Fruit fly (Drosophila melanogaster) whole organism, embryonic: ENCODE data around the gene Syx18.

Experiments used
- C15 ChIP-seq: fragments of 200-800 bp; sonication (Bioruptor generic); IDR thresholded peaks from 3 replicates; pipeline ENCODE4 v1.3.6; 2022; ENCODE audit warnings: missing biosample characterization, missing genetic modification characterization
- CG10654 ChIP-seq: fragments of 200-800 bp; sonication (Bioruptor generic); optimal IDR thresholded peaks from 2 replicates; lab custom pipeline; 2016; ENCODE audit warnings: missing biosample characterization, missing genetic modification characterization
- CG11247 ChIP-seq: fragments of 200-800 bp; sonication (Bioruptor generic); IDR thresholded peaks from 2 replicates; pipeline ENCODE4 v1.3.6; 2022; ENCODE audit warnings: missing biosample characterization, missing genetic modification characterization
- CG11398 ChIP-seq: fragments of 200-800 bp; sonication (Bioruptor generic); optimal IDR thresholded peaks from 2 replicates; lab custom pipeline; 2016; ENCODE audit warnings: missing biosample characterization, missing genetic modification characterization
- CG12299 ChIP-seq: fragments of 200-800 bp; sonication (Bioruptor generic); optimal IDR thresholded peaks from 2 replicates; lab custom pipeline; 2018; ENCODE audit warnings: missing biosample characterization, mild to moderate bottlenecking, missing genetic modification characterization
- CG15073 ChIP-seq: fragments of 200-800 bp; sonication (Bioruptor generic); optimal IDR thresholded peaks from 2 replicates; lab custom pipeline; 2016; ENCODE audit warnings: missing biosample characterization, missing genetic modification characterization
- CG17385 ChIP-seq: fragments of 200-800 bp; sonication (Bioruptor generic); optimal IDR thresholded peaks from 3 replicates; lab custom pipeline; 2018; ENCODE audit warnings: missing biosample characterization, mild to moderate bottlenecking, missing genetic modification characterization
- CG17802 ChIP-seq: fragments of 200-800 bp; sonication (Bioruptor generic); optimal IDR thresholded peaks from 2 replicates; lab custom pipeline; 2018; ENCODE audit warnings: missing biosample characterization, mild to moderate bottlenecking, missing genetic modification characterization, moderate library complexity
- CG18599 ChIP-seq: fragments of 200-800 bp; sonication (Bioruptor generic); optimal IDR thresholded peaks from 3 replicates; lab custom pipeline; 2017; ENCODE audit warnings: missing biosample characterization, missing genetic modification characterization, mild to moderate bottlenecking, moderate library complexity, missing genetic modification reagents
- CG18764 ChIP-seq: fragments of 200-800 bp; sonication (Bioruptor generic); optimal IDR thresholded peaks from 3 replicates; lab custom pipeline; 2016; ENCODE audit warnings: missing biosample characterization, missing genetic modification characterization
- CG2875 ChIP-seq: fragments of 200-800 bp; sonication (Bioruptor generic); optimal IDR thresholded peaks from 2 replicates; lab custom pipeline; 2017; ENCODE audit warnings: missing biosample characterization, mild to moderate bottlenecking, missing genetic modification characterization, missing genetic modification reagents
- CG30020 ChIP-seq: fragments of 200-800 bp; optimal IDR thresholded peaks from 2 replicates; lab custom pipeline; 2019; ENCODE audit warnings: missing biosample characterization, mild to moderate bottlenecking, missing genetic modification characterization, moderate library complexity
- CG31441 ChIP-seq: fragments of 200-800 bp; sonication (Bioruptor generic); IDR thresholded peaks from 2 replicates; pipeline ENCODE4 v1.3.6; 2022; ENCODE audit warnings: missing biosample characterization, missing genetic modification characterization
- CG33557 ChIP-seq: fragments of 200-800 bp; sonication (Bioruptor generic); optimal IDR thresholded peaks from 2 replicates; lab custom pipeline; 2019; ENCODE audit warnings: missing biosample characterization, mild to moderate bottlenecking, missing genetic modification characterization, moderate library complexity
- CG34376 ChIP-seq: fragments of 200-800 bp; sonication (Bioruptor generic); optimal IDR thresholded peaks from 2 replicates; lab custom pipeline; 2018; ENCODE audit warnings: missing biosample characterization, mild to moderate bottlenecking, missing genetic modification characterization
- CG3838 ChIP-seq: fragments of 200-800 bp; sonication (Bioruptor generic); optimal IDR thresholded peaks from 3 replicates; lab custom pipeline; 2016; ENCODE audit warnings: missing biosample characterization, missing genetic modification characterization
- CG4617 ChIP-seq: fragments of 200-800 bp; sonication (Bioruptor generic); optimal IDR thresholded peaks from 3 replicates; lab custom pipeline; 2016; ENCODE audit warnings: missing biosample characterization, missing genetic modification characterization, borderline replicate concordance
- CG5180 ChIP-seq: fragments of 200-800 bp; sonication (Bioruptor generic); optimal IDR thresholded peaks from 3 replicates; lab custom pipeline; 2017; ENCODE audit warnings: missing biosample characterization, missing genetic modification characterization, mild to moderate bottlenecking, moderate library complexity, missing genetic modification reagents
- CG8089 ChIP-seq: fragments of 200-800 bp; sonication (Bioruptor generic); optimal IDR thresholded peaks from 3 replicates; lab custom pipeline; 2016; ENCODE audit warnings: missing biosample characterization, missing genetic modification characterization
- CG8290 ChIP-seq, 3 experiments: fragments of 200-800 bp; sonication (Bioruptor generic); optimal IDR thresholded peaks; 2 replicates each; lab custom pipeline; 2016 to 2019; ENCODE audit warnings: missing biosample characterization in 3 of 3, missing genetic modification characterization in 3 of 3, mild to moderate bottlenecking in 2 of 3, moderate library complexity in 1 of 3
- CG8924 ChIP-seq: fragments of 200-800 bp; optimal IDR thresholded peaks from 3 replicates; lab custom pipeline; 2019; ENCODE audit warnings: missing biosample characterization, mild to moderate bottlenecking, missing genetic modification characterization, moderate library complexity
- CG8944 ChIP-seq: fragments of 200-800 bp; sonication (Bioruptor generic); optimal IDR thresholded peaks from 3 replicates; lab custom pipeline; 2016; ENCODE audit warnings: missing biosample characterization, missing genetic modification characterization
- CG9932 ChIP-seq: fragments of 200-800 bp; sonication (Bioruptor generic); IDR thresholded peaks from 2 replicates; pipeline ENCODE4 v1.3.6; 2022; ENCODE audit warnings: missing biosample characterization, missing genetic modification characterization
- CrebB ChIP-seq: fragments of 200-800 bp; sonication (Bioruptor generic); optimal IDR thresholded peaks from 3 replicates; lab custom pipeline; 2018; ENCODE audit warnings: missing biosample characterization, mild to moderate bottlenecking, missing genetic modification characterization
- Doc2 ChIP-seq: fragments of 200-800 bp; sonication (Bioruptor generic); IDR thresholded peaks from 2 replicates; pipeline ENCODE4 v1.3.6; 2022; ENCODE audit warnings: missing biosample characterization, missing genetic modification characterization
- Fer3 ChIP-seq: fragments of 200-800 bp; sonication (Bioruptor generic); optimal IDR thresholded peaks from 2 replicates; lab custom pipeline; 2018; ENCODE audit warnings: missing biosample characterization, mild to moderate bottlenecking, missing genetic modification characterization, moderate library complexity
- Hand ChIP-seq: fragments of 200-800 bp; sonication (Bioruptor generic); optimal IDR thresholded peaks from 2 replicates; lab custom pipeline; 2017; ENCODE audit warnings: mild to moderate bottlenecking, missing biosample characterization, missing genetic modification reagents, missing genetic modification characterization
- Hmr ChIP-seq: fragments of 200-800 bp; sonication (Bioruptor generic); optimal IDR thresholded peaks from 3 replicates; lab custom pipeline; 2017; ENCODE audit warnings: mild to moderate bottlenecking, missing biosample characterization, missing genetic modification reagents, missing genetic modification characterization
- Lpt ChIP-seq: fragments of >200 bp; optimal IDR thresholded peaks from 2 replicates; lab custom pipeline; 2018; ENCODE audit warnings: missing biosample characterization, missing genetic modification characterization
- Mad ChIP-seq: fragments of 200-800 bp; sonication (Bioruptor generic); optimal IDR thresholded peaks from 2 replicates; lab custom pipeline; 2016; ENCODE audit warnings: missing biosample characterization, missing genetic modification characterization
- Myb ChIP-seq: fragments of 200-800 bp; sonication (Bioruptor generic); optimal IDR thresholded peaks from 2 replicates; lab custom pipeline; 2016; ENCODE audit warnings: missing biosample characterization, missing genetic modification characterization
- Pdp1 ChIP-seq, 2 experiments: fragments of 200-800 bp; sonication (Bioruptor generic); optimal IDR thresholded peaks; 3 replicates each; lab custom pipeline; 2016; ENCODE audit warnings: missing biosample characterization in 2 of 2, missing genetic modification characterization in 2 of 2, mild to moderate bottlenecking in 1 of 2, moderate library complexity in 1 of 2
- Spps ChIP-seq: fragments of 200-800 bp; sonication (Bioruptor generic); optimal IDR thresholded peaks from 2 replicates; lab custom pipeline; 2018; ENCODE audit warnings: missing biosample characterization, mild to moderate bottlenecking, missing genetic modification characterization
- Sry-β ChIP-seq: fragments of 200-800 bp; sonication (Bioruptor generic); optimal IDR thresholded peaks from 2 replicates; lab custom pipeline; 2018; ENCODE audit warnings: missing biosample characterization, mild to moderate bottlenecking, missing genetic modification characterization, moderate library complexity
- Sry-δ ChIP-seq: fragments of 200-800 bp; sonication (Bioruptor generic); optimal IDR thresholded peaks from 2 replicates; lab custom pipeline; 2016; ENCODE audit warnings: missing biosample characterization, missing genetic modification characterization
- Xrp1 ChIP-seq: fragments of 200-800 bp; sonication (Bioruptor generic); IDR thresholded peaks from 2 replicates; pipeline ENCODE4 v1.3.6; 2022; ENCODE audit warnings: missing biosample characterization, missing genetic modification characterization
- YL-1 ChIP-seq: fragments of 200-800 bp; sonication (Bioruptor generic); optimal IDR thresholded peaks from 3 replicates; lab custom pipeline; 2017; ENCODE audit warnings: missing biosample characterization, mild to moderate bottlenecking, missing genetic modification characterization
- abd-A ChIP-seq: fragments of 200-800 bp; sonication (Bioruptor generic); optimal IDR thresholded peaks from 3 replicates; lab custom pipeline; 2019; ENCODE audit warnings: missing biosample characterization, mild to moderate bottlenecking, missing genetic modification characterization, moderate library complexity
- chn ChIP-seq: fragments of 200-800 bp; sonication (Bioruptor generic); optimal IDR thresholded peaks from 2 replicates; lab custom pipeline; 2016; ENCODE audit warnings: missing biosample characterization, missing genetic modification characterization
- cwo ChIP-seq: fragments of 200-800 bp; sonication (Bioruptor generic); optimal IDR thresholded peaks from 3 replicates; lab custom pipeline; 2017; ENCODE audit warnings: missing biosample characterization, missing genetic modification characterization, mild to moderate bottlenecking, moderate library complexity, missing genetic modification reagents
- dati ChIP-seq: fragments of 200-800 bp; sonication (Bioruptor generic); IDR thresholded peaks from 2 replicates; pipeline ENCODE4 v1.3.6; 2022; ENCODE audit warnings: missing biosample characterization, missing genetic modification characterization
- exex ChIP-seq: fragments of 200-800 bp; sonication (Bioruptor generic); optimal IDR thresholded peaks from 4 replicates; lab custom pipeline; 2018; ENCODE audit warnings: missing biosample characterization, mild to moderate bottlenecking, missing genetic modification characterization, moderate library complexity
- fd64A ChIP-seq: fragments of 200-800 bp; sonication (Bioruptor generic); optimal IDR thresholded peaks from 3 replicates; lab custom pipeline; 2018; ENCODE audit warnings: missing biosample characterization, mild to moderate bottlenecking, missing genetic modification characterization
- inv ChIP-seq: fragments of 200-800 bp; sonication (Bioruptor generic); IDR thresholded peaks from 2 replicates; pipeline ENCODE4 v1.3.6; 2022; ENCODE audit warnings: missing biosample characterization, missing genetic modification characterization; ENCODE audit not compliant: partially characterized antibody
- lilli ChIP-seq: fragments of 200-800 bp; sonication (Bioruptor generic); optimal IDR thresholded peaks from 3 replicates; lab custom pipeline; 2016; ENCODE audit warnings: missing biosample characterization, missing genetic modification characterization
- lov ChIP-seq, 2 experiments: fragments of 200-800 bp in 1 of 2; fragments of >200 bp in 1 of 2; sonication (Bioruptor generic) in 1 of 2; IDR thresholded peaks in 1 of 2; optimal IDR thresholded peaks in 1 of 2; 2 replicates in 1 of 2; 3 replicates in 1 of 2; pipeline versions ENCODE4 v1.3.6 to Lab custom; 2017 to 2022; ENCODE audit warnings: missing biosample characterization in 1 of 2, missing genetic modification characterization in 1 of 2
- tap ChIP-seq: fragments of 200-800 bp; optimal IDR thresholded peaks from 3 replicates; lab custom pipeline; 2019; ENCODE audit warnings: missing biosample characterization, mild to moderate bottlenecking, missing genetic modification characterization, moderate library complexity
- tin ChIP-seq: fragments of 200-800 bp; sonication (Bioruptor generic); optimal IDR thresholded peaks from 3 replicates; lab custom pipeline; 2016; ENCODE audit warnings: missing biosample characterization, missing genetic modification characterization
- zfh2 ChIP-seq: fragments of 200-800 bp; sonication (Bioruptor generic); optimal IDR thresholded peaks from 2 replicates; lab custom pipeline; 2016; ENCODE audit warnings: missing biosample characterization, missing genetic modification characterization

Gene Syx18

dm6 chr3R:24654770-24655322 is 29.5 kb upstream of the Syx18 start, which contains the start of the genes CG31125 and CG6695 (continued):
- TF ChIP-seq CG8290 (GFP tag; optimal IDR thresholded peaks at IDR 0.05; lab: Kevin White, UChicago) (no peak), CG8290 (tag; optimal IDR thresholded peaks at IDR 0.05; lab: Kevin White, UChicago) (no peak), CrebB (peak; percentile 23), Sry-β (GFP tag; lab: Kevin White, UChicago) (no peak), Doc2 (GFP tag; lab: Robert Waterston, UW) (no peak), chn (peak; percentile 72), Hand (no peak), CG2875 (GFP tag; lab: Kevin White, UChicago) (no peak), cwo (no peak), CG11247 (GFP tag; lab: Robert Waterston, UW) (0 out of 2 replicates have a peak, but pooled peaks have one; percentile 23), Xrp1 (GFP tag; lab: Robert Waterston, UW) (peak; percentile 33; the same call in 1 of the 2 replicates), CG33557 (GFP tag; lab: Kevin White, UChicago) (no peak), lilli (GFP tag; lab: Kevin White, UChicago) (peak; percentile 82), CG18764 (GFP tag; lab: Kevin White, UChicago) (no peak), CG15073 (GFP tag; lab: Kevin White, UChicago) (no peak), tin (GFP tag; lab: Kevin White, UChicago) (peak; percentile 58), CG8089 (GFP tag; lab: Kevin White, UChicago) (no peak), CG3838 (GFP tag; lab: Kevin White, UChicago) (no peak), dati (GFP tag; lab: Robert Waterston, UW) (no peak), YL-1 (GFP tag; lab: Kevin White, UChicago) (peak; percentile 71), abd-A (tag; lab: Kevin White, UChicago) (no peak), Spps (tag; lab: Kevin White, UChicago) (no peak), Sry-δ (GFP tag; lab: Kevin White, UChicago) (peak; percentile 98), inv (GFP tag; lab: Robert Waterston, UW) (peak; percentile 81), Hmr (GFP tag; lab: Kevin White, UChicago) (no peak), CG31441 (GFP tag; lab: Robert Waterston, UW) (no peak), exex (tag; lab: Kevin White, UChicago) (no peak), CG8944 (GFP tag; lab: Kevin White, UChicago) (peak; percentile 49), Mad (peak; percentile 58), CG17385 (GFP tag; lab: Kevin White, UChicago) (no peak), CG34376 (GFP tag; lab: Kevin White, UChicago) (peak; percentile 25), CG17802 (tag; lab: Kevin White, UChicago) (no peak), CG11398 (GFP tag; lab: Kevin White, UChicago) (no peak), CG12299 (tag; lab: Kevin White, UChicago) (no peak), Lpt (GFP tag; lab: Kevin White, UChicago) (no peak), C15 (GFP tag; lab: Robert Waterston, UW) (no peak), CG4617 (GFP tag; lab: Kevin White, UChicago) (peak; percentile 56), tap (no peak), Fer3 (no peak), lov (optimal IDR thresholded peaks at IDR 0.05; lab: Kevin White, UChicago) (no peak), lov (GFP tag; IDR thresholded peaks at IDR 0.05; lab: Robert Waterston, UW) (no peak), fd64A (GFP tag; lab: Kevin White, UChicago) (no peak), CG9932 (GFP tag; lab: Robert Waterston, UW) (peak; percentile 73), Myb (GFP tag; lab: Kevin White, UChicago) (peak; percentile 96), Pdp1 (GFP tag; optimal IDR thresholded peaks at IDR 0.05; lab: Kevin White, UChicago) (peak; percentile 63 to 96), CG18599 (GFP tag; lab: Kevin White, UChicago) (no peak), CG30020 (peak; percentile 54), CG5180 (GFP tag; lab: Kevin White, UChicago) (no peak), CG8924 (peak; percentile 30), zfh2 (peak; percentile 77), CG10654 (peak; percentile 40)
